Worm (Caenorhabditis elegans) whole organism, midembryonic: ENCODE results near the gene W02H3.1.

ENCODE experiments used
- T22C8.4 ChIP-seq: fragments of 200-800 bp; sonication (Bioruptor generic); IDR thresholded peaks from 2 replicates; pipeline ENCODE4 v1.3.6; 2022; ENCODE audit warnings: missing genetic modification characterization, missing compliant biosample characterization
- cog-1 ChIP-seq: sonication (generic microtip); optimal IDR thresholded peaks from 2 replicates; lab custom pipeline; 2016; ENCODE audit warnings: missing genetic modification characterization, missing compliant biosample characterization
- flt-1 ChIP-seq: fragments of 200-800 bp; sonication (Bioruptor generic); IDR thresholded peaks from 2 replicates; pipeline ENCODE4 v1.3.6; 2022; ENCODE audit warnings: missing genetic modification characterization, missing compliant biosample characterization
- klf-2 ChIP-seq: fragments of 200-800 bp; sonication (Bioruptor generic); conservative IDR thresholded peaks from 2 replicates; pipeline ENCODE4 v1.3.6; 2022; ENCODE audit warnings: missing genetic modification reagents, missing genetic modification characterization, missing compliant biosample characterization
- ref-1 ChIP-seq: fragments of 200-800 bp; sonication (Bioruptor generic); conservative IDR thresholded peaks from 2 replicates; pipeline ENCODE4 v1.3.6; 2022; ENCODE audit warnings: missing genetic modification reagents, missing genetic modification characterization, missing compliant biosample characterization
- ztf-29 ChIP-seq: fragments of 200-800 bp; sonication (Bioruptor generic); IDR thresholded peaks from 2 replicates; pipeline ENCODE4 v1.3.6; 2022; ENCODE audit warnings: missing genetic modification reagents, missing genetic modification characterization, missing compliant biosample characterization

ce11 chrX:11132260-11132659 lies 27.0 kb upstream of the W02H3.1 start:
- no peak for TF ChIP-seq cog-1 (tag; lab: Kevin White, UChicago)
- no peak for TF ChIP-seq ref-1
- TF ChIP-seq T22C8.4: no peak
- no peak for TF ChIP-seq ztf-29 (GFP tag; lab: Robert Waterston, UW)
- no peak for TF ChIP-seq flt-1 (GFP tag; lab: Robert Waterston, UW)
- TF ChIP-seq klf-2 (GFP tag; lab: Robert Waterston, UW): no peak
